Worm (Caenorhabditis elegans) whole organism, L4 larva: Measurements from ENCODE around the gene vha-18.

ENCODE experiments used
- aly-2 ChIP-seq: sonication (generic microtip); optimal IDR thresholded peaks from 2 replicates; lab custom pipeline; 2018; ENCODE audit warnings: missing biosample characterization, missing genetic modification characterization
- lin-39 ChIP-seq: fragments of 150-350 bp; optimal IDR thresholded peaks from 2 replicates; lab custom pipeline; 2014; ENCODE audit warnings: missing biosample characterization, missing genetic modification reagents, missing genetic modification characterization
- nhr-237 ChIP-seq: sonication (generic microtip); optimal IDR thresholded peaks from 2 replicates; lab custom pipeline; 2017; ENCODE audit warnings: missing biosample characterization, missing genetic modification characterization

ce11 chrV:8370705-8371104 is 42.6 kb downstream of the vha-18 start, which contains the start of gene gpa-2:
- TF ChIP-seq nhr-237 (no peak), aly-2 (no peak), lin-39 (tag; lab: Kevin White, UChicago) (no peak)
